Comparison of ENCODE assay signal across 4 worm cellular contexts in genomic region chrX:6371192-6372116, ce11.
TF ChIP-seq lines count a peak whose summit lies in the region.

No protein-coding gene starts in this region.

TF ChIP-seq in whole organism, L2 larva, 48 proteins besides CTCF, POLR2A, EP300 and RAD21 (continued from another document):
- TF ChIP-seq mab-5 (tag; optimal IDR thresholded peaks at IDR 0.05; lab: Kevin White, UChicago) (no peak), lsy-2 (tag; optimal IDR thresholded peaks at IDR 0.05; lab: Kevin White, UChicago) (peak in 1 of 2 experiments; percentile 6), snpc-4 (tag; optimal IDR thresholded peaks at IDR 0.05; lab: Kevin White, UChicago) (no peak), sma-3 (GFP tag; optimal IDR thresholded peaks at IDR 0.05; lab: Kevin White, UChicago) (peak; percentile 51), mdl-1 (tag; optimal IDR thresholded peaks at IDR 0.05; lab: Kevin White, UChicago) (no peak), nhr-25 (tag; optimal IDR thresholded peaks at IDR 0.05; lab: Kevin White, UChicago) (no peak), mbf-1 (tag; optimal IDR thresholded peaks at IDR 0.05; lab: Kevin White, UChicago) (no peak), alr-1 (tag; optimal IDR thresholded peaks at IDR 0.05; lab: Kevin White, UChicago) (no peak), dmd-4 (tag; optimal IDR thresholded peaks at IDR 0.05; lab: Kevin White, UChicago) (no peak), lin-11 (tag; optimal IDR thresholded peaks at IDR 0.05; lab: Kevin White, UChicago) (peak; percentile 12), unc-39 (tag; optimal IDR thresholded peaks at IDR 0.05; lab: Kevin White, UChicago) (no peak), Y55F3AM.14 (GFP tag; optimal IDR thresholded peaks at IDR 0.05; lab: Kevin White, UChicago) (no peak), lin-39 (tag; optimal IDR thresholded peaks at IDR 0.05; lab: Kevin White, UChicago) (no peak), sma-9 (GFP tag; optimal IDR thresholded peaks at IDR 0.05; lab: Kevin White, UChicago) (peak; percentile 67), sma-9 (tag; optimal IDR thresholded peaks at IDR 0.05; lab: Kevin White, UChicago) (no peak), C34F6.9 (tag; optimal IDR thresholded peaks at IDR 0.05; lab: Kevin White, UChicago) (peak; percentile 34), ztf-11 (tag; optimal IDR thresholded peaks at IDR 0.05; lab: Kevin White, UChicago) (no peak), ama-1 (optimal IDR thresholded peaks at IDR 0.05; lab: Kevin White, UChicago) (no peak), nhr-21 (tag; optimal IDR thresholded peaks at IDR 0.05; lab: Kevin White, UChicago) (peak; percentile 55), unc-55 (GFP tag; optimal IDR thresholded peaks at IDR 0.05; lab: Kevin White, UChicago) (peak; percentile 33), ztf-1 (GFP tag; conservative IDR thresholded peaks at IDR 0.05; lab: Robert Waterston, UW) (no peak), sem-4 (tag; optimal IDR thresholded peaks at IDR 0.05; lab: Kevin White, UChicago) (no peak), F13H6.1 (tag; optimal IDR thresholded peaks at IDR 0.05; lab: Kevin White, UChicago) (peak; percentile 45), ceh-82 (tag; optimal IDR thresholded peaks at IDR 0.05; lab: Kevin White, UChicago) (no peak), unc-62 (GFP tag; optimal IDR thresholded peaks at IDR 0.05; lab: Kevin White, UChicago) (no peak)

TF ChIP-seq in whole organism, L4 larva, 104 proteins besides CTCF, POLR2A, EP300 and RAD21 (continued from another document and continues in another):
- no peak for TF ChIP-seq R02D3.7 (tag; optimal IDR thresholded peaks at IDR 0.05; lab: Kevin White, UChicago)
- TF ChIP-seq ceh-62 (tag; optimal IDR thresholded peaks at IDR 0.05; lab: Kevin White, UChicago): no peak
- peak; percentile 90 for TF ChIP-seq vab-7 (GFP tag; IDR thresholded peaks at IDR 0.05; lab: Robert Waterston, UW)
- 0 out of 2 replicates have a peak, but pooled peaks have one; percentile 16 for TF ChIP-seq nhr-42 (GFP tag; IDR thresholded peaks at IDR 0.05; lab: Robert Waterston, UW)
- TF ChIP-seq daf-12 (tag; optimal IDR thresholded peaks at IDR 0.05; lab: Kevin White, UChicago): no peak
- no peak for TF ChIP-seq nhr-76 (tag; optimal IDR thresholded peaks at IDR 0.05; lab: Kevin White, UChicago)
- peak; percentile 73 for TF ChIP-seq rbr-2 (tag; optimal IDR thresholded peaks at IDR 0.05; lab: Kevin White, UChicago)
- TF ChIP-seq F10B5.3 (tag; optimal IDR thresholded peaks at IDR 0.05; lab: Kevin White, UChicago): no peak
- 0 out of 2 replicates have a peak, but pooled peaks have one; percentile 77 for TF ChIP-seq saeg-2 (GFP tag; IDR thresholded peaks at IDR 0.05; lab: Robert Waterston, UW)
- peak; percentile 50 for TF ChIP-seq F49E8.2 (tag; optimal IDR thresholded peaks at IDR 0.05; lab: Kevin White, UChicago; ENCODE audit: borderline replicate concordance)
- no peak for TF ChIP-seq mep-1 (tag; optimal IDR thresholded peaks at IDR 0.05; lab: Kevin White, UChicago)
- TF ChIP-seq fkh-10 (GFP tag; optimal IDR thresholded peaks at IDR 0.05; lab: Kevin White, UChicago): no peak
- TF ChIP-seq zfp-3 (GFP tag; conservative IDR thresholded peaks at IDR 0.05; lab: Robert Waterston, UW): peak; percentile 66
- peak; percentile 38 for TF ChIP-seq zfp-2 (tag; optimal IDR thresholded peaks at IDR 0.05; lab: Kevin White, UChicago)
- TF ChIP-seq nhr-25 (tag; optimal IDR thresholded peaks at IDR 0.05; lab: Kevin White, UChicago; ENCODE audit: borderline replicate concordance, insufficient read depth): no peak
- TF ChIP-seq ceh-44 (GFP tag; IDR thresholded peaks at IDR 0.05; lab: Robert Waterston, UW): peak; percentile 69; the same call in 1 of the 2 replicates
- TF ChIP-seq lin-38 (GFP tag; IDR thresholded peaks at IDR 0.05; lab: Robert Waterston, UW): no peak; the same call in 1 of the 2 replicates
- TF ChIP-seq mes-2 (tag; optimal IDR thresholded peaks at IDR 0.05; lab: Kevin White, UChicago; ENCODE audit: poor library complexity, severe bottlenecking): no peak
- peak; percentile 15 for TF ChIP-seq ztf-7 (tag; optimal IDR thresholded peaks at IDR 0.05; lab: Kevin White, UChicago)
- no peak; the same call in 1 of the 2 replicates for TF ChIP-seq lin-1 (GFP tag; IDR thresholded peaks at IDR 0.05; lab: Robert Waterston, UW)
- TF ChIP-seq cey-2 (tag; optimal IDR thresholded peaks at IDR 0.05; lab: Kevin White, UChicago; ENCODE audit: borderline replicate concordance, insufficient read depth): no peak
- TF ChIP-seq mxl-3 (GFP tag; optimal IDR thresholded peaks at IDR 0.05; lab: Kevin White, UChicago): no peak
- TF ChIP-seq spr-1 (tag; optimal IDR thresholded peaks at IDR 0.05; lab: Kevin White, UChicago): peak; percentile 41
- TF ChIP-seq mdl-1 (tag; optimal IDR thresholded peaks at IDR 0.05; lab: Kevin White, UChicago): no peak
- TF ChIP-seq nhr-10 (tag; optimal IDR thresholded peaks at IDR 0.05; lab: Kevin White, UChicago): no peak
- TF ChIP-seq madf-5 (GFP tag; IDR thresholded peaks at IDR 0.05; lab: Robert Waterston, UW): peak; percentile 78 to 86; a peak in 2 of 4 replicates
- TF ChIP-seq ceh-82 (tag; optimal IDR thresholded peaks at IDR 0.05; lab: Kevin White, UChicago): no peak
- TF ChIP-seq attf-4 (tag; optimal IDR thresholded peaks at IDR 0.05; lab: Kevin White, UChicago): no peak
- peak; percentile 87 for TF ChIP-seq sdz-12 (GFP tag; optimal IDR thresholded peaks at IDR 0.05; lab: Kevin White, UChicago)
- no peak for TF ChIP-seq fos-1 (tag; optimal IDR thresholded peaks at IDR 0.05; lab: Kevin White, UChicago)
- TF ChIP-seq hlh-11 (tag; optimal IDR thresholded peaks at IDR 0.05; lab: Kevin White, UChicago): no peak
- 0 out of 2 replicates have a peak, but pooled peaks have one; percentile 40 for TF ChIP-seq ZK337.2 (GFP tag; IDR thresholded peaks at IDR 0.05; lab: Robert Waterston, UW)
- peak; percentile 54 for TF ChIP-seq dve-1 (tag; optimal IDR thresholded peaks at IDR 0.05; lab: Kevin White, UChicago; ENCODE audit: insufficient read depth)
- no peak for TF ChIP-seq nhr-6 (tag; optimal IDR thresholded peaks at IDR 0.05; lab: Kevin White, UChicago)
- TF ChIP-seq lir-3 (tag; optimal IDR thresholded peaks at IDR 0.05; lab: Kevin White, UChicago): peak; percentile 60

TF ChIP-seq in whole organism, late embryonic, 69 proteins besides CTCF, POLR2A, EP300 and RAD21 (continued from another document and continues in another):
- TF ChIP-seq sox-2 (GFP tag; IDR thresholded peaks at IDR 0.05; lab: Robert Waterston, UW) (peak; percentile 68), rnt-1 (tag; optimal IDR thresholded peaks at IDR 0.05; lab: Kevin White, UChicago) (peak; percentile 7), ceh-2 (tag; optimal IDR thresholded peaks at IDR 0.05; lab: Kevin White, UChicago) (peak; percentile 38), unc-3 (GFP tag; conservative IDR thresholded peaks at IDR 0.05; lab: Robert Waterston, UW) (peak; percentile 77), unc-3 (tag; optimal IDR thresholded peaks at IDR 0.05; lab: Kevin White, UChicago) (no peak), T23F11.4 (GFP tag; optimal IDR thresholded peaks at IDR 0.05; lab: Kevin White, UChicago) (peak; percentile 49), ceh-18 (tag; optimal IDR thresholded peaks at IDR 0.05; lab: Kevin White, UChicago) (peak; percentile 5), ama-1 (optimal IDR thresholded peaks at IDR 0.05; lab: Kevin White, UChicago) (no peak), lim-6 (tag; optimal IDR thresholded peaks at IDR 0.05; lab: Kevin White, UChicago) (no peak), ahr-1 (tag; optimal IDR thresholded peaks at IDR 0.05; lab: Kevin White, UChicago) (no peak), ref-2 (tag; optimal IDR thresholded peaks at IDR 0.05; lab: Kevin White, UChicago) (peak; percentile 48), ceh-48 (tag; optimal IDR thresholded peaks at IDR 0.05; lab: Kevin White, UChicago) (peak; percentile 55), pha-2 (tag; optimal IDR thresholded peaks at IDR 0.05; lab: Kevin White, UChicago) (peak; percentile 68), ceh-22 (tag; optimal IDR thresholded peaks at IDR 0.05; lab: Kevin White, UChicago) (no peak), pax-1 (tag; optimal IDR thresholded peaks at IDR 0.05; lab: Kevin White, UChicago) (no peak), sdc-2 (tag; optimal IDR thresholded peaks at IDR 0.05; lab: Kevin White, UChicago) (peak; percentile 70), ztf-16 (tag; optimal IDR thresholded peaks at IDR 0.05; lab: Kevin White, UChicago) (peak; percentile 61), elt-2 (tag; optimal IDR thresholded peaks at IDR 0.05; lab: Kevin White, UChicago) (peak; percentile 84), mec-3 (tag; optimal IDR thresholded peaks at IDR 0.05; lab: Kevin White, UChicago; ENCODE audit: borderline replicate concordance) (no peak), ceh-30 (tag; optimal IDR thresholded peaks at IDR 0.05; lab: Kevin White, UChicago) (peak; percentile 11), lin-11 (tag; optimal IDR thresholded peaks at IDR 0.05; lab: Kevin White, UChicago) (peak; percentile 70), gmeb-2 (tag; optimal IDR thresholded peaks at IDR 0.05; lab: Kevin White, UChicago) (peak; percentile 77), pag-3 (tag; optimal IDR thresholded peaks at IDR 0.05; lab: Kevin White, UChicago; ENCODE audit: borderline replicate concordance) (no peak), ceh-34 (tag; optimal IDR thresholded peaks at IDR 0.05; lab: Kevin White, UChicago) (no peak), nfya-1 (tag; optimal IDR thresholded peaks at IDR 0.05; lab: Kevin White, UChicago) (peak; percentile 33), fkh-6 (tag; optimal IDR thresholded peaks at IDR 0.05; lab: Kevin White, UChicago) (peak; percentile 6), ceh-14 (tag; optimal IDR thresholded peaks at IDR 0.05; lab: Kevin White, UChicago) (peak; percentile 81), eyg-1 (tag; optimal IDR thresholded peaks at IDR 0.05; lab: Kevin White, UChicago) (peak; percentile 45), ceh-24 (tag; optimal IDR thresholded peaks at IDR 0.05; lab: Kevin White, UChicago) (peak; percentile 51), fkh-10 (GFP tag; optimal IDR thresholded peaks at IDR 0.05; lab: Kevin White, UChicago) (no peak), unc-86 (tag; optimal IDR thresholded peaks at IDR 0.05; lab: Kevin White, UChicago) (peak; percentile 62), unc-55 (GFP tag; optimal IDR thresholded peaks at IDR 0.05; lab: Kevin White, UChicago) (no peak), hlh-15 (tag; optimal IDR thresholded peaks at IDR 0.05; lab: Kevin White, UChicago) (peak; percentile 47), pat-9 (tag; optimal IDR thresholded peaks at IDR 0.05; lab: Kevin White, UChicago) (peak; percentile 68), ceh-31 (tag; optimal IDR thresholded peaks at IDR 0.05; lab: Kevin White, UChicago) (peak; percentile 7), ceh-6 (GFP tag; optimal IDR thresholded peaks at IDR 0.05; lab: Kevin White, UChicago) (peak; percentile 70), hlh-6 (tag; optimal IDR thresholded peaks at IDR 0.05; lab: Kevin White, UChicago) (no peak), F13H6.1 (tag; optimal IDR thresholded peaks at IDR 0.05; lab: Kevin White, UChicago) (peak; percentile 17), fax-1 (tag; optimal IDR thresholded peaks at IDR 0.05; lab: Kevin White, UChicago) (peak; percentile 61), tbx-2 (tag; optimal IDR thresholded peaks at IDR 0.05; lab: Kevin White, UChicago) (peak; percentile 49)

TF ChIP-seq in whole organism, mixed stage, embryonic, 35 proteins besides CTCF, POLR2A, EP300 and RAD21 (continued from another document):
- TF ChIP-seq nhr-76 (tag; optimal IDR thresholded peaks at IDR 0.05; lab: Kevin White, UChicago) (no peak), ceh-83 (GFP tag; optimal IDR thresholded peaks at IDR 0.05; lab: Kevin White, UChicago) (peak; percentile 84), unc-39 (tag; optimal IDR thresholded peaks at IDR 0.05; lab: Kevin White, UChicago) (no peak), bed-3 (GFP tag; optimal IDR thresholded peaks at IDR 0.05; lab: Kevin White, UChicago) (peak; percentile 71), mep-1 (tag; optimal IDR thresholded peaks at IDR 0.05; lab: Kevin White, UChicago) (peak; percentile 11)
TF ChIP-seq in whole organism, mixed stage, embryonic: peak in this region for 20.
